Fruit fly (Drosophila melanogaster) S2 (cell line): ENCODE results near the gene Sras.

Experiments used
- CG8478 ChIP-seq: fragments of >200 bp; optimal IDR thresholded peaks from 2 replicates; lab custom pipeline; 2018
- CTCF ChIP-seq, 2 experiments: fragments of >200 bp; optimal IDR thresholded peaks; 2 replicates each; lab custom pipeline; 2018

Gene Sras

DNA sequence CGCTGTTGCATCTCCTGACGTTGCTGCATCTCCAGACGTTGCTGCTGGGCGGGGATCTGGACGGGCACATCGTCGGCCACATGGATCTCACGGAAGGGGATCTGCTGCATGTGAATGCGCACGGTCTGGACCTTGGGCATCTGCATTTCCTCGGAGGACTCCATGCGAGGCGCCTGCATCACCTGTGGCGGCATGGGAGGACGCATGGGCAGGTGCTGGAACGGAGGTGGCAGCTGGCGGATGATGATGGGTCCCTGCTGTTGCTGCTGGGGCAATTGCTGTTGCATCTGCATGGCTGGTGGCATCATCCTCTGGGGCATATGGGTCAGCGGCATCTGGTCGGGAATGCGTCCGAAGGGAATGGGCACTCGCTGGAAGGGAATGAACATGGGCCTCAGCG lies 4.8 kb downstream of the Sras start:
- TF ChIP-seq CTCF (optimal IDR thresholded peaks at IDR 0.05; lab: Kevin White, UChicago) (no peak), CG8478 (no peak)

DNA sequence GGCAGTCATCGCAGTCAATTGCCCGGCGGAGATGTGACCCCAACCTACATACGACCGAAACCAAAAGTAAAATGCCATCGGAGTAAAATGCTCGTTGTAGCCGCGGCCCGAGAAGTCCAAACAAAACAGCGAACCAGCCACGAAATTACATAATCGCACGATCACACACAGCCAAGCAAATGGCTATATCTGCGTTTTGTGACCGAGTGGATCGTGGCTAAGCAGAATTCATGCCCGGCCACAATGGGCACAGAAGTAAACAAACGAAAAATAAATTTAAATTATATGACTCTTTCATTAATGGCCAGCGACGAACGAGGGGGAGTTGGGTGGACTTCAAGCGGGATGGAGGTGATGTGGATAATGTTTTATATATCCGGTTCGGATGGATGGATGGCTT lies 6.2 kb downstream of the Sras start:
- TF ChIP-seq CG8478 (no peak), CTCF (optimal IDR thresholded peaks at IDR 0.05; lab: Kevin White, UChicago) (no peak)

DNA sequence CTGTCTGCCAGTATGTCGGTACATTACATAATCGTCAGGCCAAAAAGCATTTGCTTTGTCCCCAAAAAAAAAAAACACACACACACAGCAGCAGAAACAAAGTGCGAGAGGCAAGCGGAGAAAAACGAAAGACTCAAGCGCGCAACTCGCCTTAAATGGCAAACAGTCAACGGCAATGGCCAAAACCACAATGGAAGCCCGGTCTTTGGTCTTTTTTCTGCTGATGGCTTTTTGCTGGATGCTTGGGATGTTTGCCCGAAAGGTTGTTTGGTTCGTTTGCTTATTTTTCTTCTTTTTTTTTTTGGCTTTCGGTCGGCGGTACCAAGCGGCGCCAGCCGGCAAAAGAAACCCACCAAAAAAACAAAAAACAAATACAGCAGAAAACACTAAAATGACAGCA lies 7.5 kb downstream of the Sras start:
- TF ChIP-seq CG8478: no peak
- TF ChIP-seq CTCF (optimal IDR thresholded peaks at IDR 0.05; lab: Kevin White, UChicago): no peak

DNA sequence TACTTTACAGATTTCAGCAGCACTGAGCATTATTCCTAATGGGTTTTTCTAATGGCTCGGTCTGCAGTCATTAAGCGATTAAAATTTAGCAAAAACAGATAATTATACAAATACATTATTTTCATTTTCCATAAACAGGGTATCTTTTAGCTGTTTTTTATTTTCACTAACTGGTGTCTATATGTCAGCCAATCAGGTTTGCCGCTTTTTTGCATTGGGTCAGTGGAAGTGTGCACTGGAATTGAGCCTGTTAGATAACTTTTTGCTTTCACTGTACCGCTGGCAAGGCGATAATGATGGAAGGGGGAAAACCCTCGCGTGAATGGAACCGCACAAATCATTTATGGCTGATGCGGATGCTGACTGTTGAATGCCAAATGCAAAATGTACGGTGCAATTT lies 11.9 kb downstream of the Sras start:
- no peak for TF ChIP-seq CTCF (optimal IDR thresholded peaks at IDR 0.05; lab: Kevin White, UChicago)
- TF ChIP-seq CG8478: no peak

DNA sequence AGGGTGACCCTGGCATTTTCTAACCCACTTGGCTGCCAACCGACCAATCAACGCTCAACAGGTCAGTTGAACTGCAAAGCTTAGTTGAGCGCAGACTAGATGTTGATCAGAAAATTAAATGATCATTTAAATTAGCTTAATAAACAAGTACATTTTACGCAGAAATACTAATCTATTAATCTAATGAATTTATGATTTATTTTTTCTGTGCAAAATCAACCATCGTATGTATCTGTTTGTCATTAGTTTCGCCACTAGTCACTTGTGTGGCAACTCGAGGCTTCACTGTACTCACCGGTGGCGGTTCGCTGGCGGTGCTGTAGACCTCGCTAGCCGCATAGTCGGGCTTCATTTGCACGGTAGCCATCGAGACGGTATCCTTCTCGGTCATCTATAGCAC lies 13.0 kb downstream of the Sras start:
- no peak for TF ChIP-seq CTCF (optimal IDR thresholded peaks at IDR 0.05; lab: Kevin White, UChicago)
- no peak for TF ChIP-seq CG8478

DNA sequence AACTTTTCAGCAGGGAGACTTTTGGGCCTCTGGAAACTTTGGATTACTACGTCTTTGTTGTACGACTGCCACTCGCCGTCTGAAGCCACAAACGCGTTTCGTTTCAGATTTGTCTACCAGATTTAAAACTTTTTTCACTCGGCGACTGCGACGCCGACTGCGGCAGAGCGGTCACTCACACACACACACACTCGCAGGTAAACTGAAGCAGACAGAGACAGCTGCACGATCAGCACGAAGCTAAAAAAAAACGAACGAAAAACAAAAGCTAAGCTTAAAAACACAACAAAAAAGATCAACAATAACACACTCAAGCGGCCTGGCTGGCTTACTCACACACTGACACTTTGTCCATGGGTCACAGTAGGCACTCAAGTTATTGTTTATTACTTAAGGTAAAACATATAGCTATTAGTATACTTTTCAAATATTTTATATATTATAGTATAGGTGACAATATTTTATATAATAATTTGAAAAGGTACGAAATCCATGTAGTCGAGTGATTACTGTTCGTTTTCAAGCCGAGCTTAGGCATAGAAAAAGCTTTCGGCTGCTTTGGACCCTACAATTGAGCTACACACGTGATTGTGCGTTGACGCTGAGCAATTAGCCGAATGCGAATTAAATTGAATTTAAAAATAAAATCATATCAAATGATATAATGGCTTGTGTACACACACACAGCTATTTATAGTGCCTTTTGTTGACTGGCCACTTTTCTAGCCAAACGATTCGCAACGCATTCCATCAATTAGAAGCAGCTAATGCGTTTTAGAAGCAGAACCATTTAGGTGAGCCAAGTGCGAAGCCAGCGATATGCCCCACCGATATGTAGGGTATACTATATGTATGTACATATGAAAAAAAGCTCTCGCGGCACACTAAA lies 13.9 kb downstream of the Sras start, which contains the start of gene Msr-110:
Msr-110 (minus strand) TSS at position 99 of the 889 bp plus-strand sequence.
- no peak for TF ChIP-seq CG8478
- no peak for TF ChIP-seq CTCF (optimal IDR thresholded peaks at IDR 0.05; lab: Kevin White, UChicago)

DNA sequence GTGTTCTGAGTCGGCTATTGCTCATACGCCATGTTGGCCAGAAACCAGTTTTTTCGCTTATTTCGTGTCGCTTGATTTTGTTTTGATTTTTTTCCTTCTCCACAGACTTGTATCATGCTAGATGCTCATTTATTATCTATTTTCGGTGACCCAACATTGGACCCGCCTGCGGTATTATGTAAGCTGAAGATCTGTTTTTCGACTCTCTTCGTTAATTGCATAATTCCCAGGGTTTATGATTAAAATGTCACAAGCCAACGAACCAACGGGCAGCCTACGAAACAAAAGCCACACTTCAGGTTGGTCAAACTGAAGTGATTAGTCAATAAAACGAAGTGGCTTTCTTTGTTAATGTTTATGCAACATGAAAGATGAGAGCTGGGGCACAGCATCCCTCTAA lies 15.0 kb downstream of the Sras start:
- TF ChIP-seq CG8478 (no peak), CTCF (optimal IDR thresholded peaks at IDR 0.05; lab: Kevin White, UChicago) (no peak)

DNA sequence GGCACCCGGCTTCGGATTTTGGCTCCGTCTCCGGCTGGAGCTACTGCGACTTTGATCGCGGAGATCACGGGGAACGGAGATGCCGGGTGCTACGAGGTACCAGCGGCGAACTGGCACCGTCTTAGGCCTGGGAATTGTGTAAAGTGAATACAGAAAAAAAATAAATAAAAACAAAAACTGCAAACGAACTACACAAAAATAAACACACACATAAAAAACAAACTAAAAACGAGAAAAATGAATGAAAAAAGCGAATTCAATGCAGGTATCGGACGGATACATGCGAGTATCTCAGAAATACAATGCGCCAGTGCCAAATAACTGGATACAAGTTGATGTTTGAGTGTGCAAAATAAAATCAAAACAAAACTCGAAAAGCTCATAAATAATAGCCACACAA lies 16.2 kb downstream of the Sras start:
- TF ChIP-seq CTCF (optimal IDR thresholded peaks at IDR 0.05; lab: Kevin White, UChicago) (no peak), CG8478 (no peak)

DNA sequence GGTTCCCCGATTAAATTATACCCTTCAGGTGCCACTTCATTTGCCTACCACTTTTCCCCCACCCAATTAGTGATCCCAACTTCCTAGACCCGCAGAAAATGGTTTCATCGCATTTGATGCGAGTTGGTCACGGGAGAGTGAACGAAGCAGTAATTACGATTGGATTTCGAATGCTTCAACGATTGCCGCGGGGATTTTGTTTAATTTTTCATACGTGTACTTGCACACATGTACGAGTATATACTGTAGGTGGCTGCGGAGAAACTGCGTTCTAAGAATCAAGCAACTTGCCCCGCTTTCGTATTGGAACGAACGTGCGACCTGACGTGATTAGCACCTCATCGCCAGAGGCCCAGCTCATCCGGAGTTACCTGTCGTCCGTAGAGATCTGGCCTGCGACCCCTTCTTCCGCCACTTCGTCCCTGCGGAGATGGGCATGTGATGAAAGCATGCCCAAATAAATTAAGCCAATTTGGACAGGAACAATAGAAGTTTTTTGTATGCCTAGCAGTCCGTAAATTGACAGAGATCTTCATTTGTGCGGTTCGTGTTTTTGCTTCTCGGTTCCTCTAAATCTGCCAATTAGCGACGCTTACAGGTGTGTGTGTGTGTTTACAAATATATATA lies 17.0 kb downstream of the Sras start:
- no peak for TF ChIP-seq CG8478
- TF ChIP-seq CTCF (optimal IDR thresholded peaks at IDR 0.05; lab: Kevin White, UChicago): no peak

DNA sequence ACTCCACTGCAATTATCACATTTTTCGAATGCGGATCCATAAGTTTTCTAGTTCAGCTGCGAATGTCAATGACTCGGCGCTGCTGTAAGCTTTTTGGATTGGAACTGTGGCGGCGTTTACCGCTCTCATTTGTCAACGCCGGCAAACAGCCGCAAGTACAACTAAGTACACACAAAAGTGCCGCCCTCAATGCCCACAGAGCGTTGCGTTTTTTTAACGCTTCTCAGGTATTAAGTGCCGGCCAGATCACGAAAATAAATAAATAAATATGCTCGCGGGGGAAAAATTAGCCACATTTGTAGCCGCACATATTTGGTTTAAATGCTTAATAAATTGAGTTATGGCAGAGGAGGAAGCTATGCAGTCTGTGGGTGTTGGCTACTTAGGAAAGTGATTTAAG lies 18.0 kb downstream of the Sras start:
- TF ChIP-seq CG8478: no peak

DNA sequence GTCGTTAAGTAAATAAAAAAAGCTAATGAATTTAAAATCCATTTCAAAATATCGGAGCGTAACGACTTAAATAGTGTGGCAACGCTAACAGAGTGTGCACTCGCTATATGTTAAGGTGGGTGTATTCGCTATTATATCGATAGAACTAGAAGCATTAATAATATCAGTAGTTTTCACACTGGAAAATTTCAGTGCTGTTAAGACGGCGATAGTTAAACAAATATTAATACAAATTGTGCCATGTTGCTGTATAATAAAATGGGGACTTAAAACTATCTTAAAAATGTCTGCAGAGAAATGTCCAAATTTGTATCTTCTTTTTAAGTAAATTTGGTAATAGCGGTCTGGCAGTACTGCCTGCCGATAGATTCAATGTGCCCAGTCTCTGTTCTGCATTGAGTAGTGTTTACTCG lies 19.7 kb downstream of the Sras start:
- TF ChIP-seq CTCF (optimal IDR thresholded peaks at IDR 0.05; lab: Kevin White, UChicago): peak in 1 of 2 experiments; percentile 56
- no peak for TF ChIP-seq CG8478

DNA sequence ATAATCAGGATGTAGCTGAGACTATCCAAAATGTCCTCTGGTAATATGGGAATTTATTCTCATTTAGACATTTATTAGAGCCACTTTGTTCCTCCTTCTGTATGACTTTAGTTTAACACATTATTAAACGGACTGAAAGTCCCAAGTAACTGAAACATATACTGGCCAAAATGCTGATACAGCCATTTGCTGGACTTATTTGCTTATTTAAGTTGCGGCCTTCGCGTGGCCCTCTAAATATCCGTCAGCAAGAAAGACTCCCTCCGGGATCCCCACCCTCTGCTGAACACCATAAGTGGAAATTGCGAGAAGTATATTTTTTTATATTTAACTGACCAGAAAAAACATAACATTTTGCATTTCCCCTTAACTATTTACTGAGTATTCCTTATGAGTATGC lies 28.9 kb downstream of the Sras start, which contains the start of gene spo:
spo (minus strand) TSS at position 135 of the 400 bp plus-strand sequence.
- no peak for TF ChIP-seq CG8478
- TF ChIP-seq CTCF (optimal IDR thresholded peaks at IDR 0.05; lab: Kevin White, UChicago): no peak

DNA sequence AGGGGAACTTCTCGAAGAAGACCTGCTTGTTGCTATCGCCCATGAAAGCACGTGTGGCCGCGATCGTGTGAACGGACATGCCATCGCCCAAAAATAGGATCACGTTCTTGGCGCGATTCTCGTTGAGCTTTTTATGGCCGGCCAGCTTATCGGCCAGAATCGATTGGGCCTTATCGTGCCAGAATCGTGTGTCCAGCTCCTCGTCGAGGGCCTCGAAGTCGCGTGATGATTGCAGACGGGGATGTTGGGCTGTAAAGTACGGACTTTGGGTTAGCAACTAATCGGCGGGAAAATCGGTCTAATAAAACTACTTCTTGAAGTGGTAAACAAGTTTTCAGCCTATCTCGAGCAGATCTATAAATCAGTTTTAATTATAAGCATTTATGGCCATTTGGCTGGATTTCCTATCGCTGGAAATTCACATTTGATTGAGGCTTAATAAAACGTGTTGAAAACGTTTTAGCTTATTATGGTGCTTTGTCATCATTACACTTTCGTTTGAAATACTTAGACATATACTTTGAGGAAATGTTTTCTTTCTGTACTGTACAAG lies 30.7 kb downstream of the Sras start:
- TF ChIP-seq CG8478 (no peak), CTCF (optimal IDR thresholded peaks at IDR 0.05; lab: Kevin White, UChicago) (no peak)

DNA sequence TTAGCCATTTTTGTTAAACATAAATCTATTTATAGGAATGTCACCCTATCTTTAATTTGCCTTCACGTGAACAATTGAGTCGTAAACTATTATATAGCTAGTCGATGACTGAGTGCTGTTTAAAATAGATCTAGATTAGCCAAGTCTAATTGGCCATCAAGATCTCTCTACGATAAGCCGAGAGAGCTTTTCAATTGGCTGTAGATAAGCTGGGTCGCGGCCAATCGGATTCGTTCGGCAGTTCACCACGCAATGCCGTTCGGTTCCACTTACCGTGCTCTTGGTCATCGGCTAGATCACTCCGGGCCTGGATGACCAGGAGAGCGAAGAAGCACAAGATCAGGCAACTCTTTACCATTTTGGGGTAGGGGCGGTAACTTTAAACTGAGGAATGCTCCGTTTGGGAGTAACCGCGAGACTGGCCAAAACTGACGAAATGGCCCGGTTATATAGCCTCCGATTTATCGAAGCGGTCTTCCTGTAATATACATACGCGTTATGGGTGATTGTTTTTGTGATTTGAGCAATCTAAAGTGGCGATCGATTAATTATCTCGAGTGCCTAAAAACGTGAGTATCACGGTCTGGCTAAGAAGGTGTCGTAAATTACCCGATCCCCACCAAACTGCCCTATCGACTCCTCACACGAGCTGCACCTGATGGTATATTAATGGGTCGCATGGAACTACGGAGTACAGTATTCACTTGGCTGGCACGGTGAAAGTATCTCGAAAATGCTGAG lies 31.4 kb downstream of the Sras start, which contains the start of the genes Alp10 and Alp9:
Alp10 (minus strand) TSS at position 420 of the 741 bp plus-strand sequence.
Alp9 (plus strand) TSS at position 690 of the 741 bp plus-strand sequence.
- TF ChIP-seq CTCF (optimal IDR thresholded peaks at IDR 0.05; lab: Kevin White, UChicago) (no peak), CG8478 (no peak)

DNA sequence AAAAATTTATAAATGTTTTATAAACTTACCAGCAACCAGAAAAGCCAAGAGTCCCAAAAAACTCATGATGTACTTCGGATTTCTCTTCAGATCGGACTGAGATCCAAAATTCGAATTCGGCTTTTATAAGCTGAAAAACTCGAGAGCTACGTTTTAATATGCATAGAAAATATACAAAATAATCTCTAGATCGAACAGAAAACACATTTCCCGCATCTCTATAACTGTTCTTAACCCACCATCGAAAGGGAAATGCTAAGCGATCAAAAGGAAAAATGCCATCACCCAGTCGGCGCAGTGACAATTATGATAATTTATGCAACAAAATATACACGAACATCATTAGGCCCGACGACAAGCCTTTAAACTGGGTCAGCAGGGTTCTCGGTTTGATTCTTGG lies 36.0 kb downstream of the Sras start, which contains the start of gene CG10591:
CG10591 (minus strand) TSS at position 101 of the 400 bp plus-strand sequence.
- no peak for TF ChIP-seq CG8478
- no peak for TF ChIP-seq CTCF (optimal IDR thresholded peaks at IDR 0.05; lab: Kevin White, UChicago)
